Worm (Caenorhabditis elegans): Measurements from ENCODE around the gene str-205.

The str-205 gene

DNA sequence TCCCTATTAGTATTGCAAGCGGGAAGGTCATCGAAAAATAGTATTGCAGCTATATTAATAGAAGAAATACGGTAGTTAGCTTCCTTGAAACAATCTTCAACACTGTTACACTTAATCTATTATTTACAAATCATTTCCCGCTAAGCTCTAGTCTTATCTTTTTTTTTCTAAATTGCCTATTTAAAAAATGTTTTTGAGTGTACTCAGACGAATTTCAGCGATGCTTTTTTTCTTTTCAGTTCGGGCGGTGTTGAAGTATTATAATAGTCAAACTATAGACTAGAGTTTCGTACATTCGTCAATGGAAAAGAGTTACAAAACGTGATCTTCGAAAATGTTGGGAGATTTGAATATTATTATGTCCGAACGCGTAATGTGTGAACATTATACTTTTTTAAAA is 15.9 kb downstream of the str-205 start:
- TF ChIP-seq zip-8 (tag; optimal IDR thresholded peaks at IDR 0.05) (no peak), unc-120 (tag; optimal IDR thresholded peaks at IDR 0.05; ENCODE audit: poor library complexity, severe bottlenecking) (no peak), lin-32 (GFP tag; optimal IDR thresholded peaks at IDR 0.05) (no peak), M03D4.4 (tag; optimal IDR thresholded peaks at IDR 0.05) (no peak), sem-2 (GFP tag; optimal IDR thresholded peaks at IDR 0.05) (no peak), hlh-1 (tag; optimal IDR thresholded peaks at IDR 0.05) (no peak), ces-1 (GFP tag; optimal IDR thresholded peaks at IDR 0.05) (no peak), ham-2 (GFP tag; optimal IDR thresholded peaks at IDR 0.05) (no peak), ztf-11 (tag; optimal IDR thresholded peaks at IDR 0.05) (no peak), unc-62 (GFP tag; optimal IDR thresholded peaks at IDR 0.05) (no peak)

DNA sequence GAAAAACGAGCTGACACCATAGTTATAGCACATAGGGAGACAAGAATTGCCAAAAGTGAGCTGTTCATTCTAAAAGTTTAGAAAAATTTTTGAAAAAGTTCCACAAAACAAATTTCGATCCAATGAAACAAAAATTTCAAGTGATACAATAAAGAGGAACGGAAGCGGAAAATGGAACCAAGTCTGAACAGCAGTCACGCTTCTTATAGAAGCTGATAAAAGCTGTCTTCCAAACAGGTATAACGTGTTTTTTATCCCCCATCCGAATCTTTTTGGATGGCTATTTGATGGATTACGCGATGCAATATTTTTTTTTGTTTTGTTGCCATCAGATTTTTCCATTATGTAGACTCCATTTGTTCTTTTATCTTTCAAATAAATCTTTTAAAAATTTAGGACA is 17.4 kb downstream of the str-205 start, which contains the start of gene H23N18.5:
Gene H23N18.5, minus strand, starts transcription at position 69 of the 400 bp plus-strand sequence.
- TF ChIP-seq elt-1 (tag; optimal IDR thresholded peaks at IDR 0.05; ENCODE audit: borderline replicate concordance, insufficient read depth), result peak; percentile 0
- no peak for TF ChIP-seq blmp-1 (tag; optimal IDR thresholded peaks at IDR 0.05)

DNA sequence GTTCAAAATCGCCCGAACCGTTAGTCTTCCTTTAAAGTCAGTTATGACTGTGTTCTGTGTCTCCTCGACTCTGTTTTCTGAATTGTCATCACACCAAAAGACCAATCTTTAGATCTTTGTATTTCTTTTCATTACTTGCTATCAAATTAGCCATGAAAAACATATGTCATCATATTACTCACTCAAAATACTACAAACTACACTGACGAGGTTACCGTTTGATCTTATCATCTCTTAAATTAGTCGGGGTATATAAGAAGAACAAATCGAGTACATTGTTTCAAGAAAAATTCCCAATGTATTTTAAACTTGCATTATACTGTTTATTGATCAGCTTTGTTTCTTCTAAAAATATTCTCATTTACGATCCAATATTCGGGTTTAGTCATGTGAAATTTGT is 21.2 kb downstream of the str-205 start, which contains the start of gene ugt-13:
Gene ugt-13, plus strand, starts transcription at position 294 of the 400 bp plus-strand sequence.
- TF ChIP-seq sptf-1 (tag; optimal IDR thresholded peaks at IDR 0.05) (no peak), M03D4.4 (tag; optimal IDR thresholded peaks at IDR 0.05) (no peak), flh-1 (GFP tag; optimal IDR thresholded peaks at IDR 0.05) (no peak), nhr-28 (tag; optimal IDR thresholded peaks at IDR 0.05) (no peak), mep-1 (tag; optimal IDR thresholded peaks at IDR 0.05) (no peak), ceh-39 (tag; optimal IDR thresholded peaks at IDR 0.05) (no peak)

DNA sequence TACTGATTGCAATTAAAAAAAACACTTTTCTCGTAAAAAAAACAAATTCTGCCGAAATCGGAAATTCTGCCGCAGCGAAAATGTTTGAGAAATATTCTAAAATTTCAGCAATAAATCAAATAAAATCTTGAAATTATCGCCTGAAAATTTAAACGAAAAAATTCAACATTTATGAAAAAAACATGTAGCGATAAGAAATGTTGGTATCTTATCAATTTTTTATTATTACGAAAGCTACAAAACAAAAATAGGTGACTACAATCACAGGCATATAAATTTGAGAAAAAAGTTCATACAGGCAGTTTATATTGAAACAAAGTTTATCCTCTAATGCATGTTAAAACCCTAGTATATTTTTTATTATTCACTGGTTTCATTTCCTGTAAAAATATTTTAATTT is 23.8 kb downstream of the str-205 start, which contains the start of gene ugt-14:
Gene ugt-14, plus strand, starts transcription at position 301 of the 400 bp plus-strand sequence.
- TF ChIP-seq unc-62 (GFP tag; optimal IDR thresholded peaks at IDR 0.05) (no peak), lin-13 (tag; optimal IDR thresholded peaks at IDR 0.05) (no peak), snpc-4 (tag; optimal IDR thresholded peaks at IDR 0.05) (no peak), lsy-2 (tag; optimal IDR thresholded peaks at IDR 0.05) (no peak), nhr-76 (tag; optimal IDR thresholded peaks at IDR 0.05) (no peak), nhr-28 (tag; optimal IDR thresholded peaks at IDR 0.05) (no peak), unc-39 (tag; optimal IDR thresholded peaks at IDR 0.05) (no peak), M03D4.4 (tag; optimal IDR thresholded peaks at IDR 0.05) (no peak), cnd-1 (tag; optimal IDR thresholded peaks at IDR 0.05) (no peak), ceh-39 (tag; optimal IDR thresholded peaks at IDR 0.05) (no peak), nhr-237 (tag; optimal IDR thresholded peaks at IDR 0.05) (no peak), pha-4 (tag; optimal IDR thresholded peaks at IDR 0.05) (no peak), ces-1 (GFP tag; optimal IDR thresholded peaks at IDR 0.05) (no peak), blmp-1 (tag; optimal IDR thresholded peaks at IDR 0.05) (no peak), ceh-83 (GFP tag; optimal IDR thresholded peaks at IDR 0.05) (no peak), sem-2 (GFP tag; optimal IDR thresholded peaks at IDR 0.05) (no peak), elt-3 (tag; optimal IDR thresholded peaks at IDR 0.05) (no peak), nhr-2 (tag; optimal IDR thresholded peaks at IDR 0.05) (no peak), lin-32 (GFP tag; optimal IDR thresholded peaks at IDR 0.05) (no peak)

DNA sequence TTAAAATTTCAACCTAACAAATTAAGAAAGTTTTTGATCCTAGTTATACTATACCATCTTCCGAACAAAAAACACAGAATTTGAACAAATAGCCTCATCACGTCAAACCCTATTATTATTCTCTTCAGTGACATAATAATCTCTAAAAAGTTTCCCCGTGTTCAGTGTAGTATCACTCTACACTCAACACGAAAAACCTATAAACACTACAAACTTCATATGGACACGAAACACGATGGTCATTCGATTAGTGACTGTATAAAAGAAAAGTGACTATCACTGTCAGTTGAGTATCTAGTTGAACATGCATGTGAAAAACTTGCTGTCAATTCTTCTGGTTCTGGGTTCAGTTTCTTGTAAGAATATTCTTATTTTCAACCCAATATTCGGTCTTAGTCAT is 26.0 kb downstream of the str-205 start, which contains the start of gene ugt-8:
Gene ugt-8, plus strand, starts transcription at position 235 of the 400 bp plus-strand sequence.
- TF ChIP-seq elt-1 (tag; optimal IDR thresholded peaks at IDR 0.05; ENCODE audit: borderline replicate concordance, insufficient read depth) (no peak), lsy-2 (tag; optimal IDR thresholded peaks at IDR 0.05) (no peak), tbx-8 (GFP tag; optimal IDR thresholded peaks at IDR 0.05) (no peak)

DNA sequence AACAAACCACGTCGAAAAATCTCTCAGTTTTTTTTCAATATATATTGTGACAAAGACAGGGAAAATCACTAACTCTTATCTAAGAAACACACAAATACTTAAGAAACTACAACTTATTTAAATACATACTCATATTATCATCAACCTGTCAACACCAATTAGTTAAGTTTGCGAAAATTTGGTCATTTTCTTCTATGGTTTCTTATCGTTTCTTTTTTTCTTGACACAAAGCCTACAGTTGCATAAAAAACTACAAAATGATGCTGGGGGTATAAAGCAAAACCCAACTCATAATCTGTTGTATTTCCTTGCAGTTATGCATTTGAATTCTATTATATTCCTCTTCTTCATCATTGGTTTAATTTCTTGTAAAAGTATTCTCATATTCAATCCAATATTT is 28.7 kb downstream of the str-205 start, which contains the start of gene ugt-67:
Gene ugt-67, plus strand, starts transcription at position 301 of the 400 bp plus-strand sequence.
- no peak for TF ChIP-seq nhr-76 (tag; optimal IDR thresholded peaks at IDR 0.05)
- no peak for TF ChIP-seq flh-1 (GFP tag; optimal IDR thresholded peaks at IDR 0.05)
- TF ChIP-seq ceh-83 (GFP tag; optimal IDR thresholded peaks at IDR 0.05), result no peak
- no peak for TF ChIP-seq ces-1 (GFP tag; optimal IDR thresholded peaks at IDR 0.05)
- TF ChIP-seq hlh-1 (tag; optimal IDR thresholded peaks at IDR 0.05), result no peak
- no peak for TF ChIP-seq ceh-39 (tag; optimal IDR thresholded peaks at IDR 0.05)
- no peak for TF ChIP-seq snpc-4 (tag; optimal IDR thresholded peaks at IDR 0.05)
- no peak for TF ChIP-seq lin-32 (GFP tag; optimal IDR thresholded peaks at IDR 0.05)
- no peak for TF ChIP-seq ztf-11 (tag; optimal IDR thresholded peaks at IDR 0.05)
- TF ChIP-seq tbx-8 (GFP tag; optimal IDR thresholded peaks at IDR 0.05), result no peak
- no peak for TF ChIP-seq mab-5 (tag; optimal IDR thresholded peaks at IDR 0.05)
- TF ChIP-seq drap-1 (GFP tag; optimal IDR thresholded peaks at IDR 0.05), result no peak
